Worm (Caenorhabditis elegans) whole organism, early embryonic: Measurements from ENCODE around the gene nhr-154.

Experiments used
- B0310.2 ChIP-seq: sonication (generic microtip); optimal IDR thresholded peaks from 2 replicates; lab custom pipeline; 2016; ENCODE audit warnings: mild to moderate bottlenecking, missing genetic modification characterization, missing compliant biosample characterization
- F13C5.2 ChIP-seq: sonication (generic microtip); optimal IDR thresholded peaks from 2 replicates; lab custom pipeline; 2017; ENCODE audit warnings: mild to moderate bottlenecking, missing genetic modification characterization, inconsistent platforms, missing compliant biosample characterization
- aly-1 ChIP-seq: sonication (generic microtip); optimal IDR thresholded peaks from 2 replicates; lab custom pipeline; 2016; ENCODE audit warnings: missing genetic modification characterization, missing compliant biosample characterization
- ama-1 ChIP-seq: fragments of 150-350 bp; optimal IDR thresholded peaks from 2 replicates; lab custom pipeline; 2014
- ceh-13 ChIP-seq: fragments of 200-800 bp; sonication (Bioruptor generic); optimal IDR thresholded peaks from 2 replicates; lab custom pipeline; 2018; ENCODE audit warnings: mild to moderate bottlenecking, missing genetic modification characterization, missing compliant biosample characterization
- ceh-36 ChIP-seq: sonication (generic microtip); optimal IDR thresholded peaks from 2 replicates; lab custom pipeline; 2016; ENCODE audit warnings: missing genetic modification characterization, inconsistent platforms, missing compliant biosample characterization
- flt-1 ChIP-seq: fragments of 200-800 bp; sonication (Bioruptor generic); IDR thresholded peaks from 2 replicates; pipeline ENCODE4 v1.3.6; 2022; ENCODE audit warnings: missing genetic modification characterization, missing compliant biosample characterization
- hmbx-1 ChIP-seq: sonication (generic microtip); optimal IDR thresholded peaks from 2 replicates; lab custom pipeline; 2016; ENCODE audit warnings: mild to moderate bottlenecking, missing genetic modification characterization, missing compliant biosample characterization
- hmg-4 ChIP-seq: fragments of 200-800 bp; sonication (Bioruptor generic); optimal IDR thresholded peaks from 2 replicates; lab custom pipeline; 2018; ENCODE audit warnings: mild to moderate bottlenecking, missing genetic modification characterization, missing compliant biosample characterization
- hnd-1 ChIP-seq: sonication (generic microtip); optimal IDR thresholded peaks from 2 replicates; lab custom pipeline; 2016; ENCODE audit warnings: missing genetic modification characterization, missing compliant biosample characterization
- pes-1 ChIP-seq: fragments of 200-800 bp; sonication (Bioruptor generic); IDR thresholded peaks from 2 replicates; pipeline ENCODE4 v1.3.6; 2022; ENCODE audit warnings: missing genetic modification reagents, missing genetic modification characterization, missing compliant biosample characterization
- scrt-1 ChIP-seq: fragments of 200-800 bp; sonication (Bioruptor generic); IDR thresholded peaks from 2 replicates; pipeline ENCODE4 v1.3.6; 2022; ENCODE audit warnings: missing genetic modification characterization, missing compliant biosample characterization
- tbx-37 ChIP-seq: fragments of 200-800 bp; sonication (Bioruptor generic); conservative IDR thresholded peaks from 2 replicates; pipeline ENCODE4 v1.3.6; 2022; ENCODE audit warnings: missing genetic modification reagents, missing genetic modification characterization, missing compliant biosample characterization
- tra-4 ChIP-seq: sonication (generic microtip); optimal IDR thresholded peaks from 2 replicates; lab custom pipeline; 2017; ENCODE audit warnings: missing genetic modification characterization, missing compliant biosample characterization

DNA sequence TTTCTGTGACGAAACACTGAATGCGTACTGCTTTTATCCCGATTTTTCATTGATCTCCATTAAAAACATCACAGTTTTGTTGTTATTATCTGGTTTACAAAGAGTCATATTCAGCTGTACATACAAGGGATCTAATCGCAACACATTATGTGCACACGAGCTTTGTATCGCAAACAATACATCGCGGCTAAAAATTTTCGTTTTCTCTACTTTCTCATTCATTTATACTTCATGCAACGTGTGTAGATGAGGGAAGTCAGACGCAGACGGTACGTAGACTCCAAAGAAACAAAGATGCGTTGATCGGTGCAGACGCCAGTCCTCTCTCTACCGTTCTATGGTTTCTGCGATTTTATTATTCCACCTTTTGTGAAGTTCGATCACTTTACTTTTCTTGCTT is 5.7 kb downstream of the nhr-154 start, which contains the start of gene nhr-136:
- TF ChIP-seq hmbx-1 (tag; lab: Kevin White, UChicago) (no peak), scrt-1 (GFP tag; lab: Robert Waterston, UW) (no peak), ceh-13 (GFP tag; lab: Kevin White, UChicago) (no peak), ama-1 (lab: Kevin White, UChicago) (no peak), flt-1 (no peak), tbx-37 (GFP tag; lab: Robert Waterston, UW) (no peak), ceh-36 (tag; lab: Kevin White, UChicago) (no peak), hnd-1 (tag; lab: Kevin White, UChicago) (no peak), hmg-4 (no peak), F13C5.2 (tag; lab: Kevin White, UChicago) (no peak), tra-4 (tag; lab: Kevin White, UChicago) (no peak), aly-1 (tag; lab: Kevin White, UChicago) (no peak), pes-1 (GFP tag; lab: Robert Waterston, UW) (no peak), B0310.2 (no peak)
